Fruit fly (Drosophila melanogaster) whole organism, wandering third instar larva: Measurements from ENCODE around the gene ArgRS-m.

Experiments used
- Hnf4 ChIP-seq: fragments of 200-800 bp; sonication (Bioruptor generic); optimal IDR thresholded peaks from 2 replicates; lab custom pipeline; 2016; ENCODE audit warnings: missing biosample characterization, mild to moderate bottlenecking, missing genetic modification characterization
- Myc ChIP-seq: fragments of >200 bp; optimal IDR thresholded peaks from 2 replicates; lab custom pipeline; 2017
- dl ChIP-seq, 2 experiments: fragments of 175-275, 200-275 bp in 1 of 2; fragments of 200-275 bp in 1 of 2; sonication (Bioruptor generic); optimal IDR thresholded peaks; lab custom pipeline; 2018; ENCODE audit warnings: mild to moderate bottlenecking in 2 of 2, missing biosample characterization in 2 of 2, missing genetic modification characterization in 2 of 2, moderate library complexity in 2 of 2; ENCODE audit not compliant: partially characterized antibody in 2 of 2, insufficient read depth in 1 of 2
- dmrt93B ChIP-seq: fragments of 200-800 bp; sonication (Bioruptor generic); optimal IDR thresholded peaks from 2 replicates; lab custom pipeline; 2018; ENCODE audit warnings: missing biosample characterization, mild to moderate bottlenecking, missing genetic modification characterization
- ey ChIP-seq: fragments of 200-800 bp; sonication (Bioruptor generic); optimal IDR thresholded peaks from 2 replicates; lab custom pipeline; 2016; ENCODE audit warnings: missing biosample characterization, missing genetic modification characterization
- sage ChIP-seq: fragments of 200-800 bp; sonication (Bioruptor generic); optimal IDR thresholded peaks from 2 replicates; lab custom pipeline; 2016; ENCODE audit warnings: missing biosample characterization, mild to moderate bottlenecking, missing genetic modification characterization
- usp ChIP-seq: fragments of >200 bp; optimal IDR thresholded peaks from 2 replicates; lab custom pipeline; 2017; ENCODE audit warnings: missing biosample characterization, missing genetic modification characterization

dm6 chr3R:7886859-7887190 is at the start of gene ArgRS-m:
- no peak for TF ChIP-seq dl (GFP tag; optimal IDR thresholded peaks at IDR 0.05; lab: Kevin White, UChicago; ENCODE audit: insufficient read depth in 1 of 2, partially characterized antibody in 2 of 2)
- TF ChIP-seq usp = no peak
- TF ChIP-seq ey (GFP tag; lab: Kevin White, UChicago) = peak; percentile 79
- TF ChIP-seq dmrt93B (GFP tag; lab: Kevin White, UChicago) = no peak
- no peak for TF ChIP-seq Myc (lab: Kevin White, UChicago)
- peak; percentile 52 for TF ChIP-seq Hnf4
- no peak for TF ChIP-seq sage (GFP tag; lab: Kevin White, UChicago)
